Worm (Caenorhabditis elegans): ENCODE data around the gene T19H12.12.

DNA sequence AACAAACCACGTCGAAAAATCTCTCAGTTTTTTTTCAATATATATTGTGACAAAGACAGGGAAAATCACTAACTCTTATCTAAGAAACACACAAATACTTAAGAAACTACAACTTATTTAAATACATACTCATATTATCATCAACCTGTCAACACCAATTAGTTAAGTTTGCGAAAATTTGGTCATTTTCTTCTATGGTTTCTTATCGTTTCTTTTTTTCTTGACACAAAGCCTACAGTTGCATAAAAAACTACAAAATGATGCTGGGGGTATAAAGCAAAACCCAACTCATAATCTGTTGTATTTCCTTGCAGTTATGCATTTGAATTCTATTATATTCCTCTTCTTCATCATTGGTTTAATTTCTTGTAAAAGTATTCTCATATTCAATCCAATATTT, 16.5 kb downstream of the T19H12.12 start, which contains the start of gene ugt-67:
- TF ChIP-seq atf-7 (tag; optimal IDR thresholded peaks at IDR 0.05): no peak
- TF ChIP-seq unc-62 (GFP tag; optimal IDR thresholded peaks at IDR 0.05): no peak
- TF ChIP-seq F33H1.4 (GFP tag; IDR thresholded peaks at IDR 0.05): no peak
- no peak for TF ChIP-seq pha-4 (tag; optimal IDR thresholded peaks at IDR 0.05)
- no peak for TF ChIP-seq akir-1 (GFP tag; optimal IDR thresholded peaks at IDR 0.05)
- TF ChIP-seq nhr-90 (tag; optimal IDR thresholded peaks at IDR 0.05): no peak
- no peak for TF ChIP-seq mes-4 (tag; optimal IDR thresholded peaks at IDR 0.05)
- TF ChIP-seq D2030.7 (GFP tag; IDR thresholded peaks at IDR 0.05): no peak
- no peak for TF ChIP-seq snpc-3.4 (tag; optimal IDR thresholded peaks at IDR 0.05)
- TF ChIP-seq egrh-3 (GFP tag; IDR thresholded peaks at IDR 0.05): no peak
- no peak for TF ChIP-seq hmg-1.2 (GFP tag; IDR thresholded peaks at IDR 0.05)
- no peak for TF ChIP-seq ztf-25 (GFP tag; IDR thresholded peaks at IDR 0.05)

Measured in whole organism, young adult.